Worm (Caenorhabditis elegans): ENCODE measurements around the gene lips-8.

- no peak for TF ChIP-seq F13C5.2 (tag; optimal IDR thresholded peaks at IDR 0.05)
- no peak for TF ChIP-seq flt-1 (GFP tag; IDR thresholded peaks at IDR 0.05)
- no peak for TF ChIP-seq ama-1 (optimal IDR thresholded peaks at IDR 0.05)
- no peak for TF ChIP-seq tbx-37 (GFP tag; conservative IDR thresholded peaks at IDR 0.05)
- TF ChIP-seq ceh-36 (tag; optimal IDR thresholded peaks at IDR 0.05) = no peak
- TF ChIP-seq scrt-1 (GFP tag; IDR thresholded peaks at IDR 0.05) = no peak
- TF ChIP-seq tbx-11 (GFP tag; IDR thresholded peaks at IDR 0.05) = no peak
- TF ChIP-seq hmg-4 (GFP tag; optimal IDR thresholded peaks at IDR 0.05) = no peak
- TF ChIP-seq ceh-13 (GFP tag; optimal IDR thresholded peaks at IDR 0.05) = no peak
- no peak for TF ChIP-seq B0310.2 (tag; optimal IDR thresholded peaks at IDR 0.05)
These were observed 10.1 kb upstream of the lips-8 start, which contains the start of gene daf-6 for ce11 chrX:14888188-14888587.
